Worm (Caenorhabditis elegans) whole organism, L4/young adult: ENCODE measurements around the gene nlp-60.
"Not testable (repeated sequence)": the region's sequence is repeated elsewhere in the genome, so short reads cannot be mapped to it uniquely, and the experiment has no call there.

Experiments
- W03F9.2 ChIP-seq: fragments of 150-350 bp; optimal IDR thresholded peaks from 2 replicates; lab custom pipeline; 2014; ENCODE audit warnings: missing biosample characterization, missing genetic modification characterization
- dao-5 ChIP-seq: sonication (generic microtip); optimal IDR thresholded peaks from 2 replicates; lab custom pipeline; 2016; ENCODE audit warnings: missing genotype, missing genetic modification characterization, moderate library complexity, missing compliant biosample characterization
- him-1 ChIP-seq: sonication (generic microtip); optimal IDR thresholded peaks from 2 replicates; lab custom pipeline; 2016; ENCODE audit warnings: missing genotype, missing genetic modification reagents, missing genetic modification characterization, missing compliant biosample characterization

Gene nlp-60

ce11 chrIV:8679225-8679624, at the start of gene nlp-60:
nlp-60 (minus strand) TSS chrIV:8679325.
- TF ChIP-seq him-1 (tag; lab: Kevin White, UChicago) (no peak), dao-5 (tag; lab: Kevin White, UChicago) (no peak), W03F9.2 (tag; lab: Kevin White, UChicago) (no peak)

ce11 chrIV:8728122-8728521, 49.0 kb upstream of the nlp-60 start, which contains the start of gene otub-3:
otub-3 (plus strand) TSS chrIV:8728177.
- TF ChIP-seq him-1 (tag; lab: Kevin White, UChicago) (no peak), dao-5 (tag; lab: Kevin White, UChicago) (no peak), W03F9.2 (tag; lab: Kevin White, UChicago) (no peak)

ce11 chrIV:8725345-8725744, 46.2 kb upstream of the nlp-60 start, which contains the start of gene pgm-3:
pgm-3 (plus strand) TSS chrIV:8725722.
- TF ChIP-seq W03F9.2 (tag; lab: Kevin White, UChicago) = no peak
- TF ChIP-seq him-1 (tag; lab: Kevin White, UChicago) = no peak
- no peak for TF ChIP-seq dao-5 (tag; lab: Kevin White, UChicago)

ce11 chrIV:8724907-8725306, 45.8 kb upstream of the nlp-60 start:
- TF ChIP-seq W03F9.2 (tag; lab: Kevin White, UChicago) = no peak
- TF ChIP-seq him-1 (tag; lab: Kevin White, UChicago) = no peak
- no peak for TF ChIP-seq dao-5 (tag; lab: Kevin White, UChicago)

- no peak for TF ChIP-seq W03F9.2 (tag; lab: Kevin White, UChicago)
- TF ChIP-seq him-1 (tag; lab: Kevin White, UChicago) = no peak
These were observed 44.6 kb upstream of the nlp-60 start, which contains the start of gene F21D5.9 for ce11 chrIV:8723720-8724119. F21D5.9 (plus strand) TSS chrIV:8724020.

ce11 chrIV:8722801-8723200, 43.7 kb upstream of the nlp-60 start:
- no peak for TF ChIP-seq dao-5 (tag; lab: Kevin White, UChicago)
- no peak for TF ChIP-seq W03F9.2 (tag; lab: Kevin White, UChicago)
- no peak for TF ChIP-seq him-1 (tag; lab: Kevin White, UChicago)

- no peak for TF ChIP-seq dao-5 (tag; lab: Kevin White, UChicago)
- TF ChIP-seq him-1 (tag; lab: Kevin White, UChicago) = no peak
- TF ChIP-seq W03F9.2 (tag; lab: Kevin White, UChicago) = no peak
These were observed 39.0 kb upstream of the nlp-60 start, which contains the start of gene H23L24.1 for ce11 chrIV:8718153-8718552. H23L24.1 (plus strand) TSS chrIV:8718453.

- not testable (repeated sequence) for TF ChIP-seq W03F9.2, dao-5, him-1 (tag; lab: Kevin White, UChicago)
These were observed 35.9 kb upstream of the nlp-60 start, which contains the start of the genes parg-2 and ipla-5 for ce11 chrIV:8715032-8715431. parg-2 (minus strand) TSS chrIV:8715132. ipla-5 (plus strand) TSS chrIV:8715247.

ce11 chrIV:8708046-8708445, 28.9 kb upstream of the nlp-60 start:
- TF ChIP-seq dao-5 (tag; lab: Kevin White, UChicago) (no peak), him-1 (tag; lab: Kevin White, UChicago) (no peak), W03F9.2 (tag; lab: Kevin White, UChicago) (no peak)

- TF ChIP-seq dao-5 (tag; lab: Kevin White, UChicago) (no peak), him-1 (tag; lab: Kevin White, UChicago) (no peak), W03F9.2 (tag; lab: Kevin White, UChicago) (no peak)
These were observed 26.4 kb upstream of the nlp-60 start, which contains the start of gene H23L24.4 for ce11 chrIV:8705504-8705903. H23L24.4 (minus strand) TSS chrIV:8705604.

ce11 chrIV:8697436-8697835, 18.3 kb upstream of the nlp-60 start, which contains the start of gene ttll-11:
ttll-11 (plus strand) TSS chrIV:8697736.
- no peak for TF ChIP-seq dao-5 (tag; lab: Kevin White, UChicago)
- no peak for TF ChIP-seq W03F9.2 (tag; lab: Kevin White, UChicago)
- TF ChIP-seq him-1 (tag; lab: Kevin White, UChicago) = no peak

ce11 chrIV:8691486-8691885, 12.4 kb upstream of the nlp-60 start, which contains the start of the genes hst-1 and ints-6:
hst-1 (minus strand) TSS chrIV:8691513.
ints-6 (plus strand) TSS chrIV:8691745.
- TF ChIP-seq W03F9.2 (tag; lab: Kevin White, UChicago) (peak; percentile 65), him-1 (tag; lab: Kevin White, UChicago) (no peak)

- TF ChIP-seq W03F9.2 (tag; lab: Kevin White, UChicago) (peak; percentile 85), dao-5 (tag; lab: Kevin White, UChicago) (no peak)
These were observed 8.6 kb upstream of the nlp-60 start, which contains the start of gene snrp-3 for ce11 chrIV:8687605-8688191. snrp-3 (minus strand) TSS chrIV:8687810.

- no peak for TF ChIP-seq dao-5 (tag; lab: Kevin White, UChicago)
- no peak for TF ChIP-seq W03F9.2 (tag; lab: Kevin White, UChicago)
- TF ChIP-seq him-1 (tag; lab: Kevin White, UChicago) = no peak
These were observed 7.8 kb upstream of the nlp-60 start for ce11 chrIV:8686966-8687365.
